Worm (Caenorhabditis elegans): ENCODE results near the gene adt-3.

Gene adt-3

ce11 chrX:3944961-3945587, 13.6 kb downstream of the adt-3 start (continued):
- TF ChIP-seq blmp-1 (tag; optimal IDR thresholded peaks at IDR 0.05), result no peak
- TF ChIP-seq nhr-84 (tag; optimal IDR thresholded peaks at IDR 0.05), result no peak
- no peak for TF ChIP-seq skn-1 (tag; optimal IDR thresholded peaks at IDR 0.05)
- no peak for TF ChIP-seq hpl-2 (GFP tag; optimal IDR thresholded peaks at IDR 0.05)
- TF ChIP-seq dsc-1 (tag; optimal IDR thresholded peaks at IDR 0.05), result peak; percentile 97
- TF ChIP-seq mab-9 (GFP tag; IDR thresholded peaks at IDR 0.05), result no peak
- TF ChIP-seq nhr-19 (GFP tag; conservative IDR thresholded peaks at IDR 0.05), result no peak
- no peak for TF ChIP-seq elt-2 (tag; optimal IDR thresholded peaks at IDR 0.05)
- TF ChIP-seq fkh-8 (tag; optimal IDR thresholded peaks at IDR 0.05), result peak; percentile 75
- TF ChIP-seq nhr-71 (tag; optimal IDR thresholded peaks at IDR 0.05), result peak; percentile 63
- TF ChIP-seq nhr-76 (tag; optimal IDR thresholded peaks at IDR 0.05), result no peak

- TF ChIP-seq egl-13 (tag; optimal IDR thresholded peaks at IDR 0.05) (peak; percentile 19), efl-1 (optimal IDR thresholded peaks at IDR 0.05) (peak in 1 of 2 experiments; percentile 2), efl-1 (GFP tag; optimal IDR thresholded peaks at IDR 0.05 in 1 of 2) (no peak), elt-2 (tag; optimal IDR thresholded peaks at IDR 0.05) (peak; percentile 19), nhr-237 (tag; optimal IDR thresholded peaks at IDR 0.05) (no peak), rnt-1 (tag; optimal IDR thresholded peaks at IDR 0.05) (peak; percentile 67), dsc-1 (tag; optimal IDR thresholded peaks at IDR 0.05) (peak; percentile 11), F16B12.6 (tag; optimal IDR thresholded peaks at IDR 0.05) (no peak), xbp-1 (tag; optimal IDR thresholded peaks at IDR 0.05) (peak; percentile 30), snpc-4 (tag; optimal IDR thresholded peaks at IDR 0.05) (no peak), jun-1 (tag; optimal IDR thresholded peaks at IDR 0.05) (peak; percentile 47), fkh-10 (GFP tag; optimal IDR thresholded peaks at IDR 0.05) (peak; percentile 9), tbx-2 (tag; optimal IDR thresholded peaks at IDR 0.05) (peak; percentile 59), ceh-90 (tag; optimal IDR thresholded peaks at IDR 0.05) (no peak), ces-1 (GFP tag; optimal IDR thresholded peaks at IDR 0.05) (no peak), snu-23 (GFP tag; optimal IDR thresholded peaks at IDR 0.05) (peak; percentile 57), mab-9 (GFP tag; IDR thresholded peaks at IDR 0.05) (0 out of 2 replicates have a peak, but pooled peaks have one; percentile 25), sup-37 (GFP tag; optimal IDR thresholded peaks at IDR 0.05) (peak; percentile 12), mdl-1 (tag; optimal IDR thresholded peaks at IDR 0.05) (peak in 1 of 2 experiments; percentile 67), nhr-47 (tag; optimal IDR thresholded peaks at IDR 0.05) (peak; percentile 48), ama-1 (optimal IDR thresholded peaks at IDR 0.05) (no peak), mef-2 (tag; optimal IDR thresholded peaks at IDR 0.05) (no peak), elt-3 (tag; optimal IDR thresholded peaks at IDR 0.05) (no peak), ztf-11 (tag; optimal IDR thresholded peaks at IDR 0.05) (peak in 1 of 2 experiments; percentile 45), vab-15 (tag; optimal IDR thresholded peaks at IDR 0.05) (no peak), fkh-8 (tag; optimal IDR thresholded peaks at IDR 0.05) (peak; percentile 63), ceh-82 (tag; optimal IDR thresholded peaks at IDR 0.05) (peak; percentile 3 to 67 (median 43)), unc-86 (tag; optimal IDR thresholded peaks at IDR 0.05) (peak; percentile 41), swsn-7 (tag; optimal IDR thresholded peaks at IDR 0.05) (peak; percentile 59), nhr-20 (tag; optimal IDR thresholded peaks at IDR 0.05) (peak; percentile 29), lsy-2 (tag; optimal IDR thresholded peaks at IDR 0.05) (peak in 1 of 2 experiments; percentile 44), ceh-8 (GFP tag; optimal IDR thresholded peaks at IDR 0.05) (peak; percentile 50), nhr-77 (tag; optimal IDR thresholded peaks at IDR 0.05) (peak; percentile 30), nhr-71 (tag; optimal IDR thresholded peaks at IDR 0.05) (peak; percentile 60), lin-14 (GFP tag; optimal IDR thresholded peaks at IDR 0.05) (peak; percentile 84), lin-35 (GFP tag; optimal IDR thresholded peaks at IDR 0.05) (peak in 1 of 2 experiments; percentile 26), C16A3.4 (tag; optimal IDR thresholded peaks at IDR 0.05) (peak; percentile 23), mep-1 (tag; optimal IDR thresholded peaks at IDR 0.05) (peak; percentile 14), unc-130 (tag; optimal IDR thresholded peaks at IDR 0.05) (no peak), skn-1 (tag; optimal IDR thresholded peaks at IDR 0.05) (peak; percentile 15)
Observed at ce11 chrX:3945681-3946080, 14.2 kb downstream of the adt-3 start.

All from whole organism, L1 larva.